Comparison of ENCODE assay signal across 1 fruit fly cellular context in genomic region chr3R:18573699-18574259, dm6.
A peak's percentile ranks its signal among the peaks of the same experiment; 100 is the strongest.
TF ChIP-seq lines count a peak whose summit lies in the region.

No protein-coding gene starts in this region.

TF ChIP-seq in whole organism, embryonic, 481 proteins besides CTCF, POLR2A, EP300 and RAD21 (continued from another document and continues in another):
- TF ChIP-seq ken (GFP tag; IDR thresholded peaks at IDR 0.05; lab: Robert Waterston, UW) (peak; percentile 77; the same call in 2 of the 3 replicates), CG8944 (GFP tag; optimal IDR thresholded peaks at IDR 0.05; lab: Kevin White, UChicago) (peak; percentile 83), Scr (GFP tag; IDR thresholded peaks at IDR 0.05; lab: Robert Waterston, UW; ENCODE audit: partially characterized antibody) (no peak; the same call in 1 of the 2 replicates), CG7987 (GFP tag; optimal IDR thresholded peaks at IDR 0.05; lab: Kevin White, UChicago) (peak; percentile 82), dimm (GFP tag; IDR thresholded peaks at IDR 0.05; lab: Robert Waterston, UW) (no peak; the same call in 1 of the 2 replicates), CG4730 (GFP tag; IDR thresholded peaks at IDR 0.05; lab: Robert Waterston, UW) (peak; percentile 84), sd (tag; optimal IDR thresholded peaks at IDR 0.05; lab: Kevin White, UChicago) (peak; percentile 93), CG6813 (GFP tag; optimal IDR thresholded peaks at IDR 0.05; lab: Kevin White, UChicago) (peak; percentile 89), gt (GFP tag; IDR thresholded peaks at IDR 0.05; lab: Robert Waterston, UW) (peak; percentile 63; the same call in 1 of the 2 replicates), CG31365 (tag; optimal IDR thresholded peaks at IDR 0.05; lab: Kevin White, UChicago) (peak; percentile 68), CG1024 (GFP tag; IDR thresholded peaks at IDR 0.05; lab: Robert Waterston, UW) (peak; percentile 51; the same call in 1 of the 2 replicates), ssp (GFP tag; IDR thresholded peaks at IDR 0.05; lab: Robert Waterston, UW) (peak; percentile 84), CG2875 (GFP tag; optimal IDR thresholded peaks at IDR 0.05; lab: Kevin White, UChicago) (peak; percentile 91), vfl (GFP tag; optimal IDR thresholded peaks at IDR 0.05; lab: Kevin White, UChicago) (peak; percentile 75), gce (GFP tag; IDR thresholded peaks at IDR 0.05; lab: Robert Waterston, UW) (peak; percentile 82; the same call in 2 of the 3 replicates), CG18764 (GFP tag; optimal IDR thresholded peaks at IDR 0.05; lab: Kevin White, UChicago) (peak; percentile 86), CG8089 (GFP tag; optimal IDR thresholded peaks at IDR 0.05; lab: Kevin White, UChicago) (peak; percentile 91), slp2 (GFP tag; optimal IDR thresholded peaks at IDR 0.05; lab: Kevin White, UChicago) (peak; percentile 93), Oli (tag; optimal IDR thresholded peaks at IDR 0.05; lab: Kevin White, UChicago) (peak; percentile 97), lmd (GFP tag; IDR thresholded peaks at IDR 0.05; lab: Robert Waterston, UW) (peak; percentile 95), Bdp1 (GFP tag; optimal IDR thresholded peaks at IDR 0.05; lab: Kevin White, UChicago) (peak; percentile 83), slou (GFP tag; optimal IDR thresholded peaks at IDR 0.05; lab: Kevin White, UChicago) (peak; percentile 74), Nf-YA (GFP tag; IDR thresholded peaks at IDR 0.05; lab: Robert Waterston, UW) (peak; percentile 57), CG4617 (GFP tag; optimal IDR thresholded peaks at IDR 0.05; lab: Kevin White, UChicago; ENCODE audit: borderline replicate concordance) (peak; percentile 86), insv (GFP tag; optimal IDR thresholded peaks at IDR 0.05; lab: Kevin White, UChicago) (peak; percentile 0 to 67), dpn (GFP tag; optimal IDR thresholded peaks at IDR 0.05; lab: Kevin White, UChicago) (peak; percentile 93 to 96), CG6683 (GFP tag; optimal IDR thresholded peaks at IDR 0.05; lab: Kevin White, UChicago) (peak; percentile 88), pita (GFP tag; optimal IDR thresholded peaks at IDR 0.05; lab: Kevin White, UChicago) (no peak), klu (GFP tag; IDR thresholded peaks at IDR 0.05; lab: Robert Waterston, UW) (peak; percentile 88), CG13296 (GFP tag; optimal IDR thresholded peaks at IDR 0.05; lab: Kevin White, UChicago) (peak; percentile 90), dm (GFP tag; optimal IDR thresholded peaks at IDR 0.05; lab: Kevin White, UChicago) (peak; percentile 76), CG5245 (GFP tag; optimal IDR thresholded peaks at IDR 0.05; lab: Kevin White, UChicago) (peak; percentile 82), sc (optimal IDR thresholded peaks at IDR 0.05; lab: Kevin White, UChicago) (no peak), sc (GFP tag; optimal IDR thresholded peaks at IDR 0.05; lab: Kevin White, UChicago) (peak; percentile 92), CG10462 (GFP tag; optimal IDR thresholded peaks at IDR 0.05; lab: Kevin White, UChicago) (peak; percentile 93), CG17385 (GFP tag; optimal IDR thresholded peaks at IDR 0.05; lab: Kevin White, UChicago) (peak; percentile 93), Ets65A (GFP tag; lab: Kevin White, UChicago) (peak; percentile 95), MTF-1 (GFP tag; optimal IDR thresholded peaks at IDR 0.05; lab: Kevin White, UChicago; ENCODE audit: borderline replicate concordance) (peak; percentile 56), Ptx1 (GFP tag; IDR thresholded peaks at IDR 0.05; lab: Robert Waterston, UW) (peak; percentile 95), CG7357 (GFP tag; IDR thresholded peaks at IDR 0.05; lab: Robert Waterston, UW) (peak; percentile 84), CrebB (tag; optimal IDR thresholded peaks at IDR 0.05; lab: Kevin White, UChicago) (peak; percentile 90), Mrtf (GFP tag; IDR thresholded peaks at IDR 0.05; lab: Robert Waterston, UW) (peak; percentile 80), Spps (tag; optimal IDR thresholded peaks at IDR 0.05; lab: Kevin White, UChicago) (peak; percentile 84), CG9797 (GFP tag; optimal IDR thresholded peaks at IDR 0.05; lab: Kevin White, UChicago) (no peak), CG6791 (GFP tag; IDR thresholded peaks at IDR 0.05; lab: Robert Waterston, UW; ENCODE audit: partially characterized antibody) (no peak), CG7271 (tag; optimal IDR thresholded peaks at IDR 0.05; lab: Kevin White, UChicago) (peak; percentile 68), CG13287 (GFP tag; IDR thresholded peaks at IDR 0.05; lab: Robert Waterston, UW; ENCODE audit: partially characterized antibody) (no peak; the same call in 1 of the 2 replicates), jing (GFP tag; optimal IDR thresholded peaks at IDR 0.05; lab: Kevin White, UChicago) (peak; percentile 89), sim (GFP tag; IDR thresholded peaks at IDR 0.05; lab: Robert Waterston, UW) (peak; percentile 78; the same call in 1 of the 2 replicates), CG17612 (GFP tag; IDR thresholded peaks at IDR 0.05; lab: Robert Waterston, UW) (peak; percentile 67; the same call in 1 of the 2 replicates), CG32767 (GFP tag; IDR thresholded peaks at IDR 0.05; lab: Robert Waterston, UW) (peak; percentile 89), tna (GFP tag; IDR thresholded peaks at IDR 0.05; lab: Robert Waterston, UW; ENCODE audit: partially characterized antibody) (no peak), dati (GFP tag; IDR thresholded peaks at IDR 0.05; lab: Robert Waterston, UW) (peak; percentile 40; the same call in 1 of the 2 replicates), CG4360 (GFP tag; IDR thresholded peaks at IDR 0.05; lab: Robert Waterston, UW) (peak; percentile 37; the same call in 1 of the 2 replicates), CG4424 (GFP tag; optimal IDR thresholded peaks at IDR 0.05; lab: Kevin White, UChicago) (peak; percentile 94), crol (GFP tag; IDR thresholded peaks at IDR 0.05; lab: Robert Waterston, UW) (no peak), zfh2 (GFP tag; optimal IDR thresholded peaks at IDR 0.05; lab: Kevin White, UChicago) (peak; percentile 87), Hmr (GFP tag; optimal IDR thresholded peaks at IDR 0.05; lab: Kevin White, UChicago) (peak; percentile 94), CG16779 (GFP tag; IDR thresholded peaks at IDR 0.05; lab: Robert Waterston, UW) (peak; percentile 53; the same call in 1 of the 2 replicates), inv (GFP tag; IDR thresholded peaks at IDR 0.05; lab: Robert Waterston, UW; ENCODE audit: partially characterized antibody) (no peak), sna (GFP tag; IDR thresholded peaks at IDR 0.05; lab: Robert Waterston, UW; ENCODE audit: partially characterized antibody) (no peak), tx (GFP tag; optimal IDR thresholded peaks at IDR 0.05; lab: Kevin White, UChicago) (peak; percentile 90), CG33213 (GFP tag; optimal IDR thresholded peaks at IDR 0.05; lab: Kevin White, UChicago) (peak; percentile 67), maf-S (GFP tag; optimal IDR thresholded peaks at IDR 0.05; lab: Kevin White, UChicago) (peak; percentile 88), CG7556 (GFP tag; optimal IDR thresholded peaks at IDR 0.05; lab: Kevin White, UChicago) (peak; percentile 96), ci (GFP tag; IDR thresholded peaks at IDR 0.05; lab: Robert Waterston, UW) (peak; percentile 91), CG9932 (GFP tag; IDR thresholded peaks at IDR 0.05; lab: Robert Waterston, UW) (peak; percentile 93), Dad (GFP tag; optimal IDR thresholded peaks at IDR 0.05; lab: Kevin White, UChicago) (peak; percentile 76), Nf-YB (GFP tag; optimal IDR thresholded peaks at IDR 0.05; lab: Kevin White, UChicago) (peak; percentile 85), bcd (GFP tag; optimal IDR thresholded peaks at IDR 0.05; lab: Kevin White, UChicago) (peak; percentile 92), CG13123 (GFP tag; optimal IDR thresholded peaks at IDR 0.05; lab: Kevin White, UChicago) (peak; percentile 78), ash1 (GFP tag; optimal IDR thresholded peaks at IDR 0.05; lab: Kevin White, UChicago) (no peak), HHEX (GFP tag; optimal IDR thresholded peaks at IDR 0.05; lab: Kevin White, UChicago) (peak; percentile 94), zfh1 (GFP tag; IDR thresholded peaks at IDR 0.05; lab: Robert Waterston, UW) (peak; percentile 83), CG12659 (GFP tag; optimal IDR thresholded peaks at IDR 0.05; lab: Kevin White, UChicago) (peak; percentile 98), CG8359 (GFP tag; optimal IDR thresholded peaks at IDR 0.05; lab: Kevin White, UChicago; ENCODE audit: borderline replicate concordance) (peak; percentile 80), esg (GFP tag; conservative IDR thresholded peaks at IDR 0.05; lab: Robert Waterston, UW) (peak; percentile 91), sisA (GFP tag; IDR thresholded peaks at IDR 0.05; lab: Robert Waterston, UW) (peak; percentile 90), dan (GFP tag; IDR thresholded peaks at IDR 0.05; lab: Robert Waterston, UW) (no peak), NFAT (GFP tag; IDR thresholded peaks at IDR 0.05; lab: Robert Waterston, UW) (peak; percentile 83), C15 (GFP tag; IDR thresholded peaks at IDR 0.05; lab: Robert Waterston, UW) (peak; percentile 81; the same call in 2 of the 3 replicates), ara (GFP tag; IDR thresholded peaks at IDR 0.05; lab: Robert Waterston, UW) (peak; percentile 87), D19B (GFP tag; optimal IDR thresholded peaks at IDR 0.05; lab: Kevin White, UChicago) (peak; percentile 84), CG15011 (GFP tag; optimal IDR thresholded peaks at IDR 0.05; lab: Kevin White, UChicago) (peak; percentile 81), Deaf1 (tag; optimal IDR thresholded peaks at IDR 0.05; lab: Kevin White, UChicago) (peak; percentile 77), Dfd (GFP tag; optimal IDR thresholded peaks at IDR 0.05; lab: Kevin White, UChicago) (no peak), cas (GFP tag; IDR thresholded peaks at IDR 0.05; lab: Robert Waterston, UW) (peak; percentile 76; the same call in 1 of the 2 replicates), mld (GFP tag; IDR thresholded peaks at IDR 0.05; lab: Robert Waterston, UW; ENCODE audit: partially characterized antibody) (no peak), nerfin-1 (tag; optimal IDR thresholded peaks at IDR 0.05; lab: Kevin White, UChicago) (peak; percentile 85), ftz-f1 (GFP tag; optimal IDR thresholded peaks at IDR 0.05; lab: Kevin White, UChicago) (no peak), Rfx (GFP tag; IDR thresholded peaks at IDR 0.05; lab: Robert Waterston, UW) (peak; percentile 92), p53 (GFP tag; optimal IDR thresholded peaks at IDR 0.05; lab: Kevin White, UChicago) (peak; percentile 54), exex (tag; optimal IDR thresholded peaks at IDR 0.05; lab: Kevin White, UChicago) (peak; percentile 64), danr (GFP tag; IDR thresholded peaks at IDR 0.05; lab: Robert Waterston, UW) (peak; percentile 90), stwl (tag; optimal IDR thresholded peaks at IDR 0.05; lab: Kevin White, UChicago) (no peak), CG18262 (tag; optimal IDR thresholded peaks at IDR 0.05; lab: Kevin White, UChicago) (peak; percentile 97), Elba2 (GFP tag; optimal IDR thresholded peaks at IDR 0.05; lab: Kevin White, UChicago) (peak; percentile 50), CG9727 (GFP tag; optimal IDR thresholded peaks at IDR 0.05; lab: Kevin White, UChicago) (peak; percentile 94), ewg (GFP tag; optimal IDR thresholded peaks at IDR 0.05; lab: Kevin White, UChicago) (peak; percentile 90), usp (GFP tag; optimal IDR thresholded peaks at IDR 0.05; lab: Kevin White, UChicago) (no peak), toy (GFP tag; IDR thresholded peaks at IDR 0.05; lab: Robert Waterston, UW) (peak; percentile 73; the same call in 1 of the 2 replicates), chif (GFP tag; optimal IDR thresholded peaks at IDR 0.05; lab: Kevin White, UChicago) (peak; percentile 93 to 94), CG1832 (GFP tag; optimal IDR thresholded peaks at IDR 0.05; lab: Kevin White, UChicago) (no peak), Sry-δ (GFP tag; optimal IDR thresholded peaks at IDR 0.05; lab: Kevin White, UChicago) (peak; percentile 41), CG3407 (GFP tag; optimal IDR thresholded peaks at IDR 0.05; lab: Kevin White, UChicago) (peak; percentile 83), en (GFP tag; optimal IDR thresholded peaks at IDR 0.05; lab: Kevin White, UChicago) (peak; percentile 90), CG10267 (tag; optimal IDR thresholded peaks at IDR 0.05; lab: Kevin White, UChicago) (peak; percentile 88), emc (GFP tag; optimal IDR thresholded peaks at IDR 0.05; lab: Kevin White, UChicago) (peak; percentile 54), CG15269 (tag; optimal IDR thresholded peaks at IDR 0.05; lab: Kevin White, UChicago) (peak; percentile 96), pnt (GFP tag; optimal IDR thresholded peaks at IDR 0.05; lab: Kevin White, UChicago) (peak; percentile 83), CG12391 (tag; optimal IDR thresholded peaks at IDR 0.05; lab: Kevin White, UChicago) (peak; percentile 97), ac (GFP tag; optimal IDR thresholded peaks at IDR 0.05; lab: Kevin White, UChicago) (peak; percentile 67), vnd (GFP tag; IDR thresholded peaks at IDR 0.05; lab: Robert Waterston, UW; ENCODE audit: partially characterized antibody) (no peak), Bgb (GFP tag; IDR thresholded peaks at IDR 0.05; lab: Robert Waterston, UW; ENCODE audit: partially characterized antibody) (no peak), CG3281 (GFP tag; optimal IDR thresholded peaks at IDR 0.05; lab: Kevin White, UChicago) (peak; percentile 95), Ada2b (GFP tag; IDR thresholded peaks at IDR 0.05; lab: Robert Waterston, UW) (peak; percentile 84), Sox100B (GFP tag; optimal IDR thresholded peaks at IDR 0.05; lab: Kevin White, UChicago) (peak; percentile 94), fd64A (GFP tag; optimal IDR thresholded peaks at IDR 0.05; lab: Kevin White, UChicago) (peak; percentile 71), CG10431 (GFP tag; optimal IDR thresholded peaks at IDR 0.05; lab: Kevin White, UChicago) (peak; percentile 75), CG14710 (tag; optimal IDR thresholded peaks at IDR 0.05; lab: Kevin White, UChicago) (peak; percentile 92), CG4404 (GFP tag; IDR thresholded peaks at IDR 0.05; lab: Robert Waterston, UW) (peak; percentile 82), Six4 (GFP tag; optimal IDR thresholded peaks at IDR 0.05; lab: Kevin White, UChicago) (peak; percentile 89), Atf3 (GFP tag; optimal IDR thresholded peaks at IDR 0.05; lab: Kevin White, UChicago) (peak; percentile 93), CG1647 (GFP tag; optimal IDR thresholded peaks at IDR 0.05; lab: Kevin White, UChicago) (peak; percentile 67), Ets97D (GFP tag; optimal IDR thresholded peaks at IDR 0.05; lab: Kevin White, UChicago) (peak; percentile 54), CG4854 (GFP tag; optimal IDR thresholded peaks at IDR 0.05; lab: Kevin White, UChicago) (peak; percentile 82), CG10366 (GFP tag; IDR thresholded peaks at IDR 0.05; lab: Robert Waterston, UW) (peak; percentile 85), ems (GFP tag; optimal IDR thresholded peaks at IDR 0.05; lab: Kevin White, UChicago) (peak; percentile 79)
